Worm (Caenorhabditis elegans) whole organism, L4 larva: ENCODE results near the gene clec-43.
A peak's percentile ranks its signal among the peaks of the same experiment; 100 is the strongest.

Experiments used
- F49E8.2 ChIP-seq: sonication (generic microtip); optimal IDR thresholded peaks from 2 replicates; lab custom pipeline; 2016; ENCODE audit warnings: missing compliant biosample characterization, mild to moderate bottlenecking, missing genetic modification characterization, borderline replicate concordance
- Y105C5A.15 ChIP-seq: fragments of 200-800 bp; sonication (Bioruptor generic); IDR thresholded peaks from 2 replicates; pipeline ENCODE4 v1.3.6; 2022; ENCODE audit warnings: missing genetic modification characterization, missing compliant biosample characterization
- ZK337.2 ChIP-seq: fragments of 200-800 bp; sonication (Bioruptor generic); IDR thresholded peaks from 2 replicates; pipeline ENCODE4 v1.3.6; 2022; ENCODE audit warnings: missing genetic modification reagents, missing genetic modification characterization, missing compliant biosample characterization
- aly-2 ChIP-seq: sonication (generic microtip); optimal IDR thresholded peaks from 2 replicates; lab custom pipeline; 2018; ENCODE audit warnings: missing biosample characterization, missing genetic modification characterization
- ceh-20 ChIP-seq: fragments of 200-800 bp; sonication (Bioruptor generic); IDR thresholded peaks from 2 replicates; pipeline ENCODE4 v1.3.6; 2022; ENCODE audit warnings: missing genetic modification reagents, missing genetic modification characterization, missing compliant biosample characterization
- ctbp-1 ChIP-seq: fragments of 200-800 bp; sonication (Bioruptor generic); IDR thresholded peaks from 2 replicates; pipeline ENCODE4 v1.3.6; 2022; ENCODE audit warnings: missing genetic modification reagents, missing genetic modification characterization, missing compliant biosample characterization
- daf-16 ChIP-seq, 3 experiments: sonication (generic microtip); optimal IDR thresholded peaks; 2 replicates each; lab custom pipeline; 2016 to 2017; ENCODE audit warnings: missing genetic modification characterization in 3 of 3, missing genetic modification reagents in 3 of 3, mild to moderate bottlenecking in 2 of 3, missing compliant biosample characterization in 2 of 3, missing biosample characterization in 1 of 3, moderate library complexity in 1 of 3
- dmd-6 ChIP-seq: fragments of 200-800 bp; sonication (Bioruptor generic); IDR thresholded peaks from 2 replicates; pipeline ENCODE4 v1.3.6; 2022; ENCODE audit warnings: missing genetic modification reagents, missing genetic modification characterization, missing compliant biosample characterization
- dpl-1 ChIP-seq: fragments of 150-350 bp; optimal IDR thresholded peaks from 2 replicates; lab custom pipeline; 2014; ENCODE audit warnings: missing biosample characterization, missing genetic modification reagents, missing genetic modification characterization
- duxl-1 ChIP-seq: sonication (generic microtip); optimal IDR thresholded peaks from 2 replicates; lab custom pipeline; 2016; ENCODE audit warnings: mild to moderate bottlenecking, missing genetic modification characterization, moderate library complexity, missing compliant biosample characterization; ENCODE audit not compliant: poor library complexity
- hlh-11 ChIP-seq: fragments of 200-800 bp; sonication (Bioruptor generic); optimal IDR thresholded peaks from 2 replicates; lab custom pipeline; 2018; ENCODE audit warnings: mild to moderate bottlenecking, missing genetic modification characterization, missing compliant biosample characterization
- hmg-1.1 ChIP-seq: fragments of 200-800 bp; sonication (Bioruptor generic); IDR thresholded peaks from 2 replicates; pipeline ENCODE4 v1.3.6; 2022; ENCODE audit warnings: missing genetic modification reagents, missing genetic modification characterization, missing compliant biosample characterization
- jun-1 ChIP-seq: fragments of 150-350 bp; optimal IDR thresholded peaks from 2 replicates; lab custom pipeline; 2014; ENCODE audit warnings: missing biosample characterization, missing genetic modification reagents, missing genetic modification characterization
- lin-1 ChIP-seq: fragments of 200-800 bp; sonication (Bioruptor generic); IDR thresholded peaks from 2 replicates; pipeline ENCODE4 v1.3.6; 2022; ENCODE audit warnings: missing genetic modification reagents, missing genetic modification characterization, missing compliant biosample characterization
- lin-15B ChIP-seq: fragments of 150-350 bp; sonication (generic microtip); optimal IDR thresholded peaks from 3 replicates; lab custom pipeline; 2014; ENCODE audit warnings: missing biosample characterization, missing genetic modification characterization
- lin-38 ChIP-seq: fragments of 200-800 bp; sonication (Bioruptor generic); IDR thresholded peaks from 2 replicates; pipeline ENCODE4 v1.3.6; 2022; ENCODE audit warnings: missing genetic modification reagents, missing genetic modification characterization, missing compliant biosample characterization
- lsy-2 ChIP-seq, 2 experiments: fragments of 150-350 bp in 1 of 2; sonication (generic microtip) in 1 of 2; optimal IDR thresholded peaks; 2 replicates each; lab custom pipeline; 2014 to 2017; ENCODE audit warnings: missing biosample characterization in 2 of 2, missing genetic modification characterization in 2 of 2
- mdl-1 ChIP-seq, 2 experiments: fragments of 150-350 bp in 1 of 2; sonication (generic microtip) in 1 of 2; optimal IDR thresholded peaks; 2 replicates each; lab custom pipeline; 2014 to 2017; ENCODE audit warnings: missing biosample characterization in 2 of 2, missing genetic modification characterization in 2 of 2
- mep-1 ChIP-seq: fragments of 150-350 bp; sonication (generic microtip); optimal IDR thresholded peaks from 3 replicates; lab custom pipeline; 2014; ENCODE audit warnings: missing biosample characterization, missing genetic modification characterization
- mes-2 ChIP-seq: sonication (generic microtip); optimal IDR thresholded peaks from 2 replicates; lab custom pipeline; 2016; ENCODE audit warnings: missing genotype, mild to moderate bottlenecking, missing genetic modification characterization, missing compliant biosample characterization; ENCODE audit not compliant: poor library complexity, severe bottlenecking
- mxl-2 ChIP-seq: fragments of 200-800 bp; sonication (Bioruptor generic); conservative IDR thresholded peaks from 2 replicates; pipeline ENCODE4 v1.3.6; 2022; ENCODE audit warnings: missing genetic modification reagents, missing genetic modification characterization, missing compliant biosample characterization
- nhr-10 ChIP-seq: fragments of 150-350 bp; optimal IDR thresholded peaks from 2 replicates; lab custom pipeline; 2014; ENCODE audit warnings: missing biosample characterization, missing genetic modification characterization
- nhr-102 ChIP-seq: sonication (generic microtip); optimal IDR thresholded peaks from 2 replicates; lab custom pipeline; 2016; ENCODE audit warnings: mild to moderate bottlenecking, missing genetic modification characterization, moderate library complexity, missing compliant biosample characterization
- nhr-28 ChIP-seq: fragments of 150-350 bp; optimal IDR thresholded peaks from 2 replicates; lab custom pipeline; 2014; ENCODE audit warnings: missing biosample characterization, missing genetic modification characterization
- nhr-41 ChIP-seq: fragments of 200-800 bp; sonication (Bioruptor generic); IDR thresholded peaks from 2 replicates; pipeline ENCODE4 v1.3.6; 2022; ENCODE audit warnings: missing genetic modification reagents, missing genetic modification characterization, missing compliant biosample characterization
- nhr-42 ChIP-seq: fragments of 200-800 bp; sonication (Bioruptor generic); IDR thresholded peaks from 2 replicates; pipeline ENCODE4 v1.3.6; 2022; ENCODE audit warnings: missing genetic modification characterization, missing compliant biosample characterization
- nhr-6 ChIP-seq: fragments of 150-350 bp; optimal IDR thresholded peaks from 2 replicates; lab custom pipeline; 2014; ENCODE audit warnings: missing biosample characterization, missing genetic modification characterization
- nhr-76 ChIP-seq: fragments of 150-350 bp; optimal IDR thresholded peaks from 2 replicates; lab custom pipeline; 2014; ENCODE audit warnings: missing biosample characterization, missing genetic modification characterization
- nhr-77 ChIP-seq: fragments of 150-350 bp; optimal IDR thresholded peaks from 2 replicates; lab custom pipeline; 2014; ENCODE audit warnings: missing biosample characterization, missing genetic modification characterization
- pha-4 ChIP-seq, 2 experiments: fragments of 150-350 bp in 1 of 2; fragments of 200-800 bp in 1 of 2; sonication (Bioruptor generic) in 1 of 2; IDR thresholded peaks in 1 of 2; optimal IDR thresholded peaks in 1 of 2; 2 replicates each; pipeline versions ENCODE4 v1.3.6 to Lab custom; 2014 to 2022; ENCODE audit warnings: missing genetic modification characterization in 2 of 2, missing genetic modification reagents in 2 of 2, missing biosample characterization in 1 of 2, missing compliant biosample characterization in 1 of 2
- php-3 ChIP-seq: fragments of 200-800 bp; sonication (Bioruptor generic); IDR thresholded peaks from 2 replicates; pipeline ENCODE4 v1.3.6; 2022; ENCODE audit warnings: missing genetic modification reagents, missing genetic modification characterization, missing compliant biosample characterization
- pqm-1 ChIP-seq: sonication (generic microtip); optimal IDR thresholded peaks from 2 replicates; lab custom pipeline; 2017; ENCODE audit warnings: missing biosample characterization, missing genetic modification characterization
- skn-1 ChIP-seq: fragments of 150-350 bp; optimal IDR thresholded peaks from 2 replicates; lab custom pipeline; 2014; ENCODE audit warnings: missing biosample characterization, missing genetic modification characterization
- tra-1 ChIP-seq: fragments of 200-800 bp; sonication (Bioruptor generic); IDR thresholded peaks from 2 replicates; pipeline ENCODE4 v1.3.6; 2022; ENCODE audit warnings: missing genetic modification reagents, missing genetic modification characterization, missing compliant biosample characterization
- unc-130 ChIP-seq: sonication (generic microtip); optimal IDR thresholded peaks from 2 replicates; lab custom pipeline; 2016; ENCODE audit warnings: missing genetic modification reagents, missing genetic modification characterization, missing compliant biosample characterization
- unc-62 ChIP-seq, 3 experiments: fragments of 150-350 bp in 1 of 3; sonication (generic microtip); optimal IDR thresholded peaks in 2 of 3; peaks in 1 of 3; 1 replicate in 1 of 3; 2 replicates in 2 of 3; lab custom pipeline; 2014 to 2017; ENCODE audit warnings: missing biosample characterization in 3 of 3, missing genetic modification characterization in 3 of 3, missing genetic modification reagents in 3 of 3, missing genotype in 1 of 3
- zfp-3 ChIP-seq: fragments of 200-800 bp; sonication (Bioruptor generic); conservative IDR thresholded peaks from 2 replicates; pipeline ENCODE4 v1.3.6; 2022; ENCODE audit warnings: missing genetic modification reagents, missing genetic modification characterization, missing compliant biosample characterization
- zip-11 ChIP-seq: fragments of 200-800 bp; sonication (Bioruptor generic); IDR thresholded peaks from 2 replicates; pipeline ENCODE4 v1.3.6; 2022; ENCODE audit warnings: missing genetic modification characterization, missing compliant biosample characterization

The clec-43 gene

ce11 chrII:911680-912079, 32.2 kb upstream of the clec-43 start, which contains the start of gene fbxc-31:
TSS of gene fbxc-31 (plus strand) at chrII:911980.
- no peak for TF ChIP-seq mxl-2 (GFP tag; lab: Robert Waterston, UW)
- no peak for TF ChIP-seq lsy-2 (tag; optimal IDR thresholded peaks at IDR 0.05; lab: Kevin White, UChicago)
- TF ChIP-seq pha-4 (GFP tag; IDR thresholded peaks at IDR 0.05; lab: Robert Waterston, UW): no peak
- no peak for TF ChIP-seq pha-4 (tag; optimal IDR thresholded peaks at IDR 0.05; lab: Kevin White, UChicago)
- no peak for TF ChIP-seq zip-11 (GFP tag; lab: Robert Waterston, UW)
- TF ChIP-seq unc-130 (GFP tag; lab: Kevin White, UChicago): no peak
- TF ChIP-seq nhr-102: no peak
- no peak for TF ChIP-seq lin-15B (tag; lab: Kevin White, UChicago)
- no peak for TF ChIP-seq Y105C5A.15
- no peak for TF ChIP-seq hmg-1.1 (GFP tag; lab: Robert Waterston, UW)
- no peak for TF ChIP-seq ZK337.2 (GFP tag; lab: Robert Waterston, UW)
- no peak for TF ChIP-seq nhr-41 (GFP tag; lab: Robert Waterston, UW)
- TF ChIP-seq mep-1 (tag; lab: Kevin White, UChicago): no peak

- TF ChIP-seq lin-38 (GFP tag; lab: Robert Waterston, UW): peak; percentile 81; the same call in 1 of the 2 replicates
- peak; percentile 19 for TF ChIP-seq nhr-6
- TF ChIP-seq dpl-1: peak; percentile 41
- peak; percentile 33 for TF ChIP-seq mes-2 (tag; lab: Kevin White, UChicago)
- TF ChIP-seq nhr-76 (tag; lab: Kevin White, UChicago): no peak
Observed at ce11 chrII:913222-913722, 30.6 kb upstream of the clec-43 start, which contains the start of gene fbxc-33. TSS of gene fbxc-33 (plus strand) at chrII:913672.

ce11 chrII:915206-915605, 28.7 kb upstream of the clec-43 start:
- TF ChIP-seq nhr-77 (tag; lab: Kevin White, UChicago) (peak; percentile 95), jun-1 (tag; lab: Kevin White, UChicago) (peak; percentile 59), mdl-1 (tag; optimal IDR thresholded peaks at IDR 0.05; lab: Kevin White, UChicago) (peak in 1 of 2 experiments; percentile 1), ceh-20 (GFP tag; lab: Robert Waterston, UW) (peak; percentile 42; the same call in 1 of the 2 replicates), nhr-10 (tag; lab: Kevin White, UChicago) (peak; percentile 9), F49E8.2 (tag; lab: Kevin White, UChicago) (no peak), unc-62 (GFP tag; optimal IDR thresholded peaks at IDR 0.05 in 1 of 2; lab: Kevin White, UChicago) (peak; percentile 32 to 91), unc-62 (tag; optimal IDR thresholded peaks at IDR 0.05; lab: Kevin White, UChicago) (no peak), php-3 (GFP tag; lab: Robert Waterston, UW) (peak; percentile 91), tra-1 (GFP tag; lab: Robert Waterston, UW) (peak; percentile 95), nhr-28 (tag; lab: Kevin White, UChicago) (peak; percentile 95), nhr-42 (GFP tag; lab: Robert Waterston, UW) (0 out of 2 replicates have a peak, but pooled peaks have one; percentile 32), ctbp-1 (GFP tag; lab: Robert Waterston, UW) (no peak), dmd-6 (GFP tag; lab: Robert Waterston, UW) (peak; percentile 98), hlh-11 (peak; percentile 89), duxl-1 (tag; lab: Kevin White, UChicago) (peak; percentile 20), daf-16 (GFP tag; optimal IDR thresholded peaks at IDR 0.05; lab: Kevin White, UChicago) (peak in 1 of 2 experiments; percentile 16), daf-16 (tag; optimal IDR thresholded peaks at IDR 0.05; lab: Kevin White, UChicago) (peak; percentile 97), lin-1 (peak; percentile 98), aly-2 (tag; lab: Kevin White, UChicago) (no peak), zfp-3 (no peak), nhr-41 (GFP tag; lab: Robert Waterston, UW) (peak; percentile 85; the same call in 1 of the 2 replicates), skn-1 (tag; lab: Kevin White, UChicago) (no peak), nhr-102 (peak; percentile 84), pqm-1 (tag; lab: Kevin White, UChicago) (peak; percentile 100), nhr-6 (peak; percentile 79)
